Worm (Caenorhabditis elegans) whole organism, L1 larva: ENCODE measurements around the gene gen-1.

Source experiments
- C16A3.4 ChIP-seq: fragments of 150-350 bp; optimal IDR thresholded peaks from 2 replicates; lab custom pipeline; 2014; ENCODE audit warnings: missing biosample characterization, missing genetic modification characterization
- C34B4.2 ChIP-seq: sonication (generic microtip); optimal IDR thresholded peaks from 2 replicates; lab custom pipeline; 2017; ENCODE audit warnings: mild to moderate bottlenecking, missing genetic modification characterization, missing compliant biosample characterization
- ama-1 ChIP-seq: fragments of 150-350 bp; optimal IDR thresholded peaks from 2 replicates; lab custom pipeline; 2014
- blmp-1 ChIP-seq: fragments of 150-350 bp; optimal IDR thresholded peaks from 2 replicates; lab custom pipeline; 2014; ENCODE audit warnings: missing biosample characterization, missing genetic modification characterization
- ceh-90 ChIP-seq: sonication (generic microtip); optimal IDR thresholded peaks from 2 replicates; lab custom pipeline; 2016; ENCODE audit warnings: missing genetic modification characterization, missing compliant biosample characterization
- dpl-1 ChIP-seq, 3 experiments: fragments of 150-350 bp in 2 of 3; sonication (generic microtip) in 1 of 3; optimal IDR thresholded peaks; 2 replicates each; lab custom pipeline; 2014 to 2017; ENCODE audit warnings: missing biosample characterization in 3 of 3, missing genetic modification characterization in 3 of 3, missing genetic modification reagents in 3 of 3
- efl-1 ChIP-seq, 4 experiments: fragments of 150-350 bp; optimal IDR thresholded peaks in 3 of 4; peaks in 1 of 4; 1 replicate in 1 of 4; 2 replicates in 3 of 4; lab custom pipeline; 2014; ENCODE audit warnings: missing biosample characterization in 2 of 4, missing genetic modification characterization in 2 of 4, missing genetic modification reagents in 2 of 4
- efl-3 ChIP-seq: fragments of 200-800 bp; sonication (Bioruptor generic); optimal IDR thresholded peaks from 2 replicates; lab custom pipeline; 2018; ENCODE audit warnings: mild to moderate bottlenecking, missing genetic modification characterization, missing compliant biosample characterization
- elt-2 ChIP-seq: sonication (generic microtip); optimal IDR thresholded peaks from 2 replicates; lab custom pipeline; 2016; ENCODE audit warnings: missing genetic modification characterization, mild to moderate bottlenecking, inconsistent platforms, missing compliant biosample characterization, missing genetic modification reagents
- elt-3 ChIP-seq, 6 experiments: fragments of 150-350 bp in 1 of 6; sonication (generic microtip); optimal IDR thresholded peaks; 2 replicates each; lab custom pipeline; 2017 to 2018; ENCODE audit warnings: missing biosample characterization in 6 of 6, missing genetic modification characterization in 6 of 6, inconsistent platforms in 1 of 6
- fkh-4 ChIP-seq: sonication (generic microtip); optimal IDR thresholded peaks from 2 replicates; lab custom pipeline; 2016; ENCODE audit warnings: missing compliant biosample characterization, missing genetic modification characterization, borderline replicate concordance
- fkh-8 ChIP-seq: sonication (generic microtip); optimal IDR thresholded peaks from 2 replicates; lab custom pipeline; 2016; ENCODE audit warnings: mild to moderate bottlenecking, missing genetic modification characterization, missing compliant biosample characterization
- fos-1 ChIP-seq: fragments of 150-350 bp; optimal IDR thresholded peaks from 2 replicates; lab custom pipeline; 2014; ENCODE audit warnings: missing biosample characterization, missing genetic modification characterization
- grh-1 ChIP-seq: fragments of 200-800 bp; sonication (Bioruptor generic); IDR thresholded peaks from 2 replicates; pipeline ENCODE4 v1.3.6; 2022; ENCODE audit warnings: missing genetic modification reagents, missing genetic modification characterization, missing compliant biosample characterization
- jun-1 ChIP-seq: fragments of 150-350 bp; optimal IDR thresholded peaks from 2 replicates; lab custom pipeline; 2014; ENCODE audit warnings: missing biosample characterization, missing genetic modification reagents, missing genetic modification characterization
- lin-14 ChIP-seq: fragments of 200-800 bp; sonication (Bioruptor generic); optimal IDR thresholded peaks from 2 replicates; lab custom pipeline; 2018; ENCODE audit warnings: mild to moderate bottlenecking, missing genetic modification characterization, moderate library complexity, missing compliant biosample characterization
- lin-35 ChIP-seq, 2 experiments: fragments of 150-350 bp; optimal IDR thresholded peaks; 2 replicates each; lab custom pipeline; 2014; ENCODE audit warnings: missing biosample characterization in 2 of 2, missing genetic modification characterization in 2 of 2, missing genetic modification reagents in 2 of 2
- mab-9 ChIP-seq: fragments of 200-800 bp; sonication (Bioruptor generic); IDR thresholded peaks from 2 replicates; pipeline ENCODE4 v1.3.6; 2022; ENCODE audit warnings: missing genetic modification reagents, missing genetic modification characterization, missing compliant biosample characterization
- mep-1 ChIP-seq: fragments of 150-350 bp; optimal IDR thresholded peaks from 2 replicates; lab custom pipeline; 2014; ENCODE audit warnings: missing biosample characterization, missing genetic modification characterization
- nhr-11 ChIP-seq: fragments of 150-350 bp; optimal IDR thresholded peaks from 2 replicates; lab custom pipeline; 2014; ENCODE audit warnings: missing biosample characterization, missing genetic modification characterization
- nhr-12 ChIP-seq: sonication (generic microtip); optimal IDR thresholded peaks from 2 replicates; lab custom pipeline; 2017; ENCODE audit warnings: missing biosample characterization, missing genetic modification characterization
- nhr-20 ChIP-seq: sonication (generic microtip); optimal IDR thresholded peaks from 2 replicates; lab custom pipeline; 2016; ENCODE audit warnings: mild to moderate bottlenecking, missing genetic modification characterization, missing compliant biosample characterization
- nhr-237 ChIP-seq: fragments of 150-350 bp; optimal IDR thresholded peaks from 2 replicates; lab custom pipeline; 2014; ENCODE audit warnings: missing biosample characterization, missing genetic modification characterization
- nhr-71 ChIP-seq: sonication (generic microtip); optimal IDR thresholded peaks from 2 replicates; lab custom pipeline; 2016; ENCODE audit warnings: mild to moderate bottlenecking, missing genetic modification characterization, moderate library complexity, missing compliant biosample characterization
- nhr-76 ChIP-seq: sonication (generic microtip); optimal IDR thresholded peaks from 2 replicates; lab custom pipeline; 2017; ENCODE audit warnings: missing biosample characterization, missing genetic modification characterization
- nhr-77 ChIP-seq: fragments of 150-350 bp; optimal IDR thresholded peaks from 2 replicates; lab custom pipeline; 2014; ENCODE audit warnings: missing biosample characterization, missing genetic modification characterization
- rnt-1 ChIP-seq: sonication (generic microtip); optimal IDR thresholded peaks from 2 replicates; lab custom pipeline; 2016; ENCODE audit warnings: mild to moderate bottlenecking, missing genetic modification characterization, moderate library complexity, missing compliant biosample characterization
- skn-1 ChIP-seq: fragments of 150-350 bp; optimal IDR thresholded peaks from 2 replicates; lab custom pipeline; 2014; ENCODE audit warnings: missing biosample characterization, missing genetic modification characterization
- tbx-2 ChIP-seq: sonication (generic microtip); optimal IDR thresholded peaks from 2 replicates; lab custom pipeline; 2016; ENCODE audit warnings: missing genetic modification characterization, missing compliant biosample characterization
- tlp-1 ChIP-seq: fragments of 150-350 bp; optimal IDR thresholded peaks from 2 replicates; lab custom pipeline; 2014; ENCODE audit warnings: missing biosample characterization, missing genetic modification characterization
- unc-86 ChIP-seq: sonication (generic microtip); optimal IDR thresholded peaks from 2 replicates; lab custom pipeline; 2016; ENCODE audit warnings: missing genetic modification characterization, missing compliant biosample characterization
- xbp-1 ChIP-seq: sonication (generic microtip); optimal IDR thresholded peaks from 2 replicates; lab custom pipeline; 2016; ENCODE audit warnings: missing genetic modification characterization, missing compliant biosample characterization
- zag-1 ChIP-seq: fragments of 150-350 bp; optimal IDR thresholded peaks from 2 replicates; lab custom pipeline; 2014; ENCODE audit warnings: missing biosample characterization, missing genetic modification characterization
- ztf-11 ChIP-seq, 2 experiments: sonication (generic microtip); optimal IDR thresholded peaks; 2 replicates each; lab custom pipeline; 2016 to 2017; ENCODE audit warnings: missing genetic modification characterization in 2 of 2, missing biosample characterization in 1 of 2, missing compliant biosample characterization in 1 of 2

gen-1 gene

ce11 chrIII:6231880-6232279 lies 16.1 kb downstream of the gen-1 start:
- TF ChIP-seq blmp-1 (tag; lab: Kevin White, UChicago), result peak; percentile 39
- TF ChIP-seq efl-3 (GFP tag; lab: Kevin White, UChicago), result no peak
- peak; percentile 23 for TF ChIP-seq mep-1
- TF ChIP-seq lin-35 (GFP tag; optimal IDR thresholded peaks at IDR 0.05; lab: Kevin White, UChicago), result peak in 1 of 2 experiments; percentile 47
- no peak for TF ChIP-seq ceh-90 (tag; lab: Kevin White, UChicago)
- TF ChIP-seq C16A3.4 (tag; lab: Kevin White, UChicago), result peak; percentile 1
- TF ChIP-seq unc-86 (tag; lab: Kevin White, UChicago), result no peak
- TF ChIP-seq mab-9 (GFP tag; lab: Robert Waterston, UW), result no peak
- TF ChIP-seq efl-1 (optimal IDR thresholded peaks at IDR 0.05; lab: Kevin White, UChicago), result peak in 1 of 2 experiments; percentile 4
- TF ChIP-seq efl-1 (GFP tag; optimal IDR thresholded peaks at IDR 0.05 in 1 of 2; lab: Kevin White, UChicago), result peak in 1 of 2 experiments; percentile 83
- peak; percentile 5 for TF ChIP-seq tlp-1 (tag; lab: Kevin White, UChicago)
- TF ChIP-seq nhr-11, result no peak
- peak in 2 of 6 experiments; percentile 58 to 76 for TF ChIP-seq elt-3 (tag; optimal IDR thresholded peaks at IDR 0.05; lab: Kevin White, UChicago)
- peak; percentile 20 for TF ChIP-seq nhr-20
- peak; percentile 1 for TF ChIP-seq jun-1 (tag; lab: Kevin White, UChicago)
- peak; percentile 69 for TF ChIP-seq elt-2 (tag; lab: Kevin White, UChicago)

ce11 chrIII:6230870-6231269 lies 17.1 kb downstream of the gen-1 start, which contains the start of gene esyt-2:
esyt-2 (minus strand) TSS chrIII:6230970.
- TF ChIP-seq fkh-4 (tag; lab: Kevin White, UChicago), result no peak
- TF ChIP-seq nhr-71 (tag; lab: Kevin White, UChicago), result peak; percentile 54
- no peak for TF ChIP-seq zag-1
- TF ChIP-seq rnt-1 (tag; lab: Kevin White, UChicago), result peak; percentile 6
- TF ChIP-seq lin-14 (GFP tag; lab: Kevin White, UChicago), result peak; percentile 5

DNA sequence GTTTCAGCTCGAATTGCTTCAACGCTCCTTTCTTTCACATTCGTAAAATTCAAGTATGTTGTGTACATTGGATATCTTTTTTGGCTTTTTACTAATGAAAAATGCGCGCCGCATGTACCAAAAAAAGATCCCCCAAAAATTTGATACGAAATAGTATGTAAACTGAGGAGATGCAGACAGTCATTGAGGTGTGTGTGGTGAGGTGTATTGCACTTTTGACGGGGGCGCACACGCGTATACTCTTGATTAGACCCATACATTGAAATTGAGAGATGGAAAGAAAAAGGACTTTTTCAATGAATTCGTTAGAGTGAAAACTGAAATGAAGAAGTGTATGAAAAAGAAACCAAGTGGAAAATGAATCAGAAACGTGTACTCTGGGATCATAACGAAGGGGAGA lies 26.6 kb downstream of the gen-1 start:
- TF ChIP-seq nhr-76 (tag; lab: Kevin White, UChicago), result no peak
- TF ChIP-seq nhr-237 (tag; lab: Kevin White, UChicago), result no peak
- no peak for TF ChIP-seq skn-1 (tag; lab: Kevin White, UChicago)
- TF ChIP-seq tbx-2 (tag; lab: Kevin White, UChicago), result no peak
- no peak for TF ChIP-seq nhr-77 (tag; lab: Kevin White, UChicago)
- no peak for TF ChIP-seq xbp-1
- no peak for TF ChIP-seq ama-1 (lab: Kevin White, UChicago)
- no peak for TF ChIP-seq nhr-12 (tag; lab: Kevin White, UChicago)
- TF ChIP-seq fos-1 (tag; lab: Kevin White, UChicago), result no peak
- no peak for TF ChIP-seq blmp-1 (tag; lab: Kevin White, UChicago)
- TF ChIP-seq fkh-8, result peak; percentile 57
- no peak for TF ChIP-seq nhr-71 (tag; lab: Kevin White, UChicago)
- TF ChIP-seq ztf-11 (tag; optimal IDR thresholded peaks at IDR 0.05; lab: Kevin White, UChicago), result no peak
- no peak for TF ChIP-seq dpl-1 (GFP tag; optimal IDR thresholded peaks at IDR 0.05; lab: Kevin White, UChicago)
- TF ChIP-seq unc-86 (tag; lab: Kevin White, UChicago), result peak; percentile 5
- TF ChIP-seq mab-9 (GFP tag; lab: Robert Waterston, UW), result no peak
- TF ChIP-seq lin-14 (GFP tag; lab: Kevin White, UChicago), result peak; percentile 30
- TF ChIP-seq C34B4.2 (tag; lab: Kevin White, UChicago), result no peak

DNA sequence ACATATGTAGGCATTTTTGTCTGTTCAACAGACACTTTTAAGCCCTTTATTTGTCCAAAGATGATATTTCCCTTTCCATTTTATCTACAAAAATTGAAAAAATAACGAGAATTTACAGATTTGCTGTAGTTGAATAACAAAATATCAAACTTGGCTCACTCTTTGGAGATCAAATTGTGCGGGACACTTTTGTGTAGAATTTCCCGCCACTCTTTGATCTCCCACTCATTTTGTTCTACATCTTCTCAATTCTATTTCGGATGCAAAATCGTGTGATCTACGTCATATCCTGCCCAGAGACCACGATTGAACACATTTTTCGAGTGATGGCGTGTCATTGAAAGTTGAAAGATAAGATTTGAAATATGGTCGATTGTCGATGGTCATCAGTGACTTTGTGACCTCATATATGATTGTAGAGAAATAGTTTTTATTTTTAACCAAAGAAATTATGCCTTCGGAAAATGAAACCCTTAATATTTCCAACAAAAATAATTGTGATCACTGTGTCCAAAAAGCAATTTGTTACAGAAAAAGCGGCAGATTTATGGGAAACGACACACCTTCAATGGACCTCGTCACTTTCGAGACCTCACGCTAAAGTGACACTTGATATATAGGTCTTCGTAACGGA lies 31.0 kb downstream of the gen-1 start, which contains the start of gene hot-4:
Gene hot-4, plus strand, starts transcription at position 584 of the 634 bp plus-strand sequence.
- TF ChIP-seq grh-1 (GFP tag; lab: Robert Waterston, UW) (no peak), blmp-1 (tag; lab: Kevin White, UChicago) (peak; percentile 34)
